Worm (Caenorhabditis elegans): ENCODE measurements around the gene F13B12.3.

The F13B12.3 gene

ce11 chrIV:10420440-10420839, 18.5 kb upstream of the F13B12.3 start:
- TF ChIP-seq ztf-23 (GFP tag; IDR thresholded peaks at IDR 0.05) (no peak), tab-1 (GFP tag; IDR thresholded peaks at IDR 0.05) (no peak), cog-1 (tag; optimal IDR thresholded peaks at IDR 0.05) (no peak), ztf-29 (GFP tag; IDR thresholded peaks at IDR 0.05) (no peak), ref-1 (GFP tag; conservative IDR thresholded peaks at IDR 0.05) (no peak), T22C8.4 (GFP tag; IDR thresholded peaks at IDR 0.05) (no peak)

DNA sequence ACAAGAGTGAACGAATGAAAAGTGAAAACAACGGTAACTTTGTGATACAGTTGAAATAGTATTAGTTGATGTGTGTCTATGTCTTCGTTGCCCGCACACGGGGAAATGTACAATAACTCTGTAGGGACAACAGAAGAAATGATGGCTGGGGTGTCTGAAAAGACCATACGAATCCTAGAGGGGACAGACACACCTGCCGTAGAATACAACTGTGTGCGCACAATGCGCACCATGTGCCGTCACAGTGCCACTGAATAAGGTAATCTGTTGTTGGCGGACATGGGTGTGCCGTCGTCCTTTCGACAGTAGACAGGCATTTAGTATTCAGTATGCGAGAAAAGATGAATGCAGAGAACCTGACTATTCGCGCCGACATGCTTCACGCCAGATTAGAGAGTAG, 17.7 kb upstream of the F13B12.3 start:
- TF ChIP-seq cog-1 (tag; optimal IDR thresholded peaks at IDR 0.05) (no peak), klf-2 (GFP tag; conservative IDR thresholded peaks at IDR 0.05) (no peak), flt-1 (GFP tag; IDR thresholded peaks at IDR 0.05) (no peak)

DNA sequence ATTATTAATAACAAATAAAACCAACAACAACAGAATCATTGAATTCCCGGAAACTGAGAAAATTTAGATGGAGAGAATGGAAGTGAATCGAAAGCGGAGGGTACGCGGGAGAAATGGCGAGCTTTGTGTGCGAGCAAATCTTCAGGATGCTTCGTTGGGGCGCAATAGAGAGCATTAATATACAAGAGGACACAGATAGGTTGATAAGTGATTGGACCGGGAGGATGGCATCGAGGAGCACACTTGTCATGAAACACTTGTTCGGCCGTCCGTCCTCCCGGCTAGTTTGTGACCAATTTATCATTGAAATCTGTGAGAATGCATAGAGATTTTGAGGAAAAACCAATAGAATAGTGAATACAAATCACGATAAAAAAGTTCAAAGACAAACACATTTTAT, 16.7 kb upstream of the F13B12.3 start:
- no peak for TF ChIP-seq tab-1 (GFP tag; IDR thresholded peaks at IDR 0.05)
- TF ChIP-seq cog-1 (tag; optimal IDR thresholded peaks at IDR 0.05), result no peak
- no peak for TF ChIP-seq T22C8.4 (GFP tag; IDR thresholded peaks at IDR 0.05)
- TF ChIP-seq ref-1 (GFP tag; conservative IDR thresholded peaks at IDR 0.05), result no peak
- TF ChIP-seq klf-2 (GFP tag; conservative IDR thresholded peaks at IDR 0.05), result no peak
- no peak for TF ChIP-seq med-1 (GFP tag; optimal IDR thresholded peaks at IDR 0.05; ENCODE audit: insufficient read depth)
- TF ChIP-seq ztf-23 (GFP tag; IDR thresholded peaks at IDR 0.05), result no peak
- no peak for TF ChIP-seq flt-1 (GFP tag; IDR thresholded peaks at IDR 0.05)
- no peak for TF ChIP-seq ztf-29 (GFP tag; IDR thresholded peaks at IDR 0.05)

DNA sequence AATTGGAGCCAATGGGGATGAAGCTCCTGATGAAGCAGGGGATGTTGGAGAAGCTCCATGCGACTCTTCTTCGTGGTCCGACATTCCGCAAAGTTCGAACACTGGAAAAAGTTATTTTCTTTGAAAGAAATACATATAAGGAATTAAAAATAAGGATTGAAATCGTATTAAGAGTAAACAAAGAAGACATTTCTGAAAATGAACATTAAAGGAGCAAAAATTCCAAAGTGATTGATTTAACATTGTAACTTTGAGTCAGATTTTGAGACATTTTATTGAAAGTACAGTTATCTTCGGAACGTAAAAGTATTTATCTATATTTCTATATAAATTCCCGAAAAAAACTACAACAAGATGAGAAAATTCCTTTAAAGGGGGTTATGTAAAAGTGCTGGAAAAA, 14.4 kb upstream of the F13B12.3 start, which contains the start of gene F13B12.1:
TSS of gene F13B12.1 (minus strand) at position 101 of the 400 bp plus-strand sequence.
- TF ChIP-seq ztf-29 (GFP tag; IDR thresholded peaks at IDR 0.05), result no peak
- TF ChIP-seq ref-1 (GFP tag; conservative IDR thresholded peaks at IDR 0.05), result no peak

DNA sequence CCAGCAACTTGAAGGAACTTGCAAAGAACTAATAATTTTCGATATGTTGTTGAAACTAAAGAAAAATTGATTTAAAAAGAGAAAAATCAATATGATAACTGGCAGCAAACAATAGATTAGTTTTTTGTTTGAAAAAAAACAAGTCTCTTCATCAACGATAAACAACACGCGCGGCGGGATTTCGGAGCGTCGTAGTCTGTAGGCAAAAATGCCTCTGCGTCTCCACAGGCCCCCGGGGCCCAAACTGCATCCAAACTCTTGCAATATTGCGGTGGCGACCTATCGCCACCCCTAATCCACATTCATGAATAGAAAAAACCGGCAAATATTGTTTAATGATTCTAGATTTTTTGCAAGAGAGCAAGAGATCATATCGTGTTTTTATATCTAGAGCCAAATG, 13.8 kb upstream of the F13B12.3 start:
- TF ChIP-seq tab-1 (GFP tag; IDR thresholded peaks at IDR 0.05) (no peak), T22C8.4 (GFP tag; IDR thresholded peaks at IDR 0.05) (no peak), flt-1 (GFP tag; IDR thresholded peaks at IDR 0.05) (no peak), klf-2 (GFP tag; conservative IDR thresholded peaks at IDR 0.05) (no peak), ref-1 (GFP tag; conservative IDR thresholded peaks at IDR 0.05) (no peak), cog-1 (tag; optimal IDR thresholded peaks at IDR 0.05) (no peak), ztf-23 (GFP tag; IDR thresholded peaks at IDR 0.05) (no peak), ztf-29 (GFP tag; IDR thresholded peaks at IDR 0.05) (no peak), med-1 (GFP tag; optimal IDR thresholded peaks at IDR 0.05; ENCODE audit: insufficient read depth) (no peak)

DNA sequence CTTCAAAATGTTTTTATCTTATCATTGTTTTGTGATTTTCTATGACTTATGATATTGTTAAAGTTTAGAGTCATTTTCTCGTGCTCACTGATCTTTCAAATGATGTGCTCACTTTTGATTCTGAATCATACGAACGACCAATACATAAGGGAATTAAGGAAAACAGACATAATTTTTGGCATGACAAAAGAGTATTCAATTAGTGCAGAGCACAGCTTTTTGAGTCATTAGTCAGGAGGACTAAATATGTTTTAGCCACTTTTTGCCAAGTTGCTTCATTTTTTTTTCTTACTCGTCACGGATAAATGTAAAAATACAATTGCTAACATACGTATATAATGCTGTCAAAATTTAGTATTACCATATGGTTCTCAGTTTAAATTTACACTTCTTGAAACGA, 9.8 kb upstream of the F13B12.3 start, which contains the start of gene F13B12.2:
TSS of gene F13B12.2 (minus strand) at position 2 of the 400 bp plus-strand sequence.
- no peak for TF ChIP-seq ztf-23 (GFP tag; IDR thresholded peaks at IDR 0.05)
- TF ChIP-seq T22C8.4 (GFP tag; IDR thresholded peaks at IDR 0.05), result no peak
- TF ChIP-seq ref-1 (GFP tag; conservative IDR thresholded peaks at IDR 0.05), result no peak
- TF ChIP-seq ztf-29 (GFP tag; IDR thresholded peaks at IDR 0.05), result no peak
- TF ChIP-seq tab-1 (GFP tag; IDR thresholded peaks at IDR 0.05), result no peak
- TF ChIP-seq med-1 (GFP tag; optimal IDR thresholded peaks at IDR 0.05; ENCODE audit: insufficient read depth), result no peak
- no peak for TF ChIP-seq cog-1 (tag; optimal IDR thresholded peaks at IDR 0.05)
- TF ChIP-seq flt-1 (GFP tag; IDR thresholded peaks at IDR 0.05), result no peak
- TF ChIP-seq klf-2 (GFP tag; conservative IDR thresholded peaks at IDR 0.05), result no peak

- TF ChIP-seq cog-1 (tag; optimal IDR thresholded peaks at IDR 0.05) (no peak), T22C8.4 (GFP tag; IDR thresholded peaks at IDR 0.05) (no peak)
These were observed 8.4 kb upstream of the F13B12.3 start for ce11 chrIV:10430507-10430906.

DNA sequence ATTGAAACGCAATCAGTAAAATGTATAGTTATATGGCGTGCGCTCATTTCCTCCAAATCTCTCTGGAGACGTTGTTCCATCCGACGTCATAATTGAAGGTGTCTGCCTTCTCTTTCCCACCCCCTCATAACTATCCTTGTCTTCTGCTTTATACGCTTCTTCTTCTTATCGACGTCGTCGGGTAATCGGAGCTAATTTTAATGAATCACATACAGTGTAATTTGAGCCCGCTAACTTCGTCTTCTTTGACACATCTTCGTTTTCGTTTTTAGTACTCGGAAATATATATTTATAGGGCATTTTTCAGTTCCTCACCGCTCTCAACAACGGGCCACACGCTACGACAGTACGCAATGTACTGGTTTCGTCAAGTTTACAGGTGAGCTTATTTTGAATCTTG, 2.5 kb upstream of the F13B12.3 start, which contains the start of gene ins-1:
TSS of gene ins-1 (plus strand) at position 301 of the 400 bp plus-strand sequence.
- TF ChIP-seq klf-2 (GFP tag; conservative IDR thresholded peaks at IDR 0.05), result no peak
- TF ChIP-seq ref-1 (GFP tag; conservative IDR thresholded peaks at IDR 0.05), result no peak
- TF ChIP-seq ztf-23 (GFP tag; IDR thresholded peaks at IDR 0.05), result no peak
- TF ChIP-seq tab-1 (GFP tag; IDR thresholded peaks at IDR 0.05), result no peak
- no peak for TF ChIP-seq flt-1 (GFP tag; IDR thresholded peaks at IDR 0.05)
- TF ChIP-seq med-1 (GFP tag; optimal IDR thresholded peaks at IDR 0.05; ENCODE audit: insufficient read depth), result no peak
- no peak for TF ChIP-seq ztf-29 (GFP tag; IDR thresholded peaks at IDR 0.05)
- no peak for TF ChIP-seq cog-1 (tag; optimal IDR thresholded peaks at IDR 0.05)
- no peak for TF ChIP-seq T22C8.4 (GFP tag; IDR thresholded peaks at IDR 0.05)

- TF ChIP-seq med-1 (GFP tag; optimal IDR thresholded peaks at IDR 0.05; ENCODE audit: insufficient read depth), result no peak
- no peak for TF ChIP-seq klf-2 (GFP tag; conservative IDR thresholded peaks at IDR 0.05)
- no peak for TF ChIP-seq ztf-23 (GFP tag; IDR thresholded peaks at IDR 0.05)
- TF ChIP-seq ref-1 (GFP tag; conservative IDR thresholded peaks at IDR 0.05), result no peak
These were observed 1.8 kb upstream of the F13B12.3 start for ce11 chrIV:10437114-10437513.

DNA sequence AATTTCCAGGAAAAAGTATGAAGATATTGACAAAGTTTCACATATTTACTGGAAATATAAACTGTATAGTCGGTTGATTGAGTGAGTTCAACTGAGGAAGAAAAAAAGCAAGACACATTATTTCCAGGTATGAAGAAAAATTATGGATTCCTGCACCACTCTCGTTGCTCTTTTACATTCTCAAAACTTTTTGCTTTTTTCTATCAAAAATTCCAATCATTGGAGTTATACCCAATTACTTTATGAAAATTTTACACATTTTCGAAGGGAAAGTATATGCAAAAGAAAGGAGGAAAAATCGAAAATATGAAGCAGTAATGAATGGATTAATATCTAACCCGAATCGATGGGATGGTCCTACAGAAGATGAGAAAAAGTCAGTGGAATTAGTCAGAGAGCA, 4.0 kb downstream of the F13B12.3 start:
- TF ChIP-seq ref-1 (GFP tag; conservative IDR thresholded peaks at IDR 0.05) (no peak), med-1 (GFP tag; optimal IDR thresholded peaks at IDR 0.05; ENCODE audit: insufficient read depth) (no peak), cog-1 (tag; optimal IDR thresholded peaks at IDR 0.05) (no peak), ztf-29 (GFP tag; IDR thresholded peaks at IDR 0.05) (no peak), ztf-23 (GFP tag; IDR thresholded peaks at IDR 0.05) (no peak), klf-2 (GFP tag; conservative IDR thresholded peaks at IDR 0.05) (no peak), flt-1 (GFP tag; IDR thresholded peaks at IDR 0.05) (no peak), T22C8.4 (GFP tag; IDR thresholded peaks at IDR 0.05) (no peak), tab-1 (GFP tag; IDR thresholded peaks at IDR 0.05) (no peak)

ce11 chrIV:10443510-10443909, 4.6 kb downstream of the F13B12.3 start, which contains the start of gene F13B12.7:
Gene F13B12.7, plus strand, starts transcription at chrIV:10443810.
- TF ChIP-seq ztf-23 (GFP tag; IDR thresholded peaks at IDR 0.05) (no peak), med-1 (GFP tag; optimal IDR thresholded peaks at IDR 0.05; ENCODE audit: insufficient read depth) (no peak), tab-1 (GFP tag; IDR thresholded peaks at IDR 0.05) (no peak), T22C8.4 (GFP tag; IDR thresholded peaks at IDR 0.05) (no peak), ref-1 (GFP tag; conservative IDR thresholded peaks at IDR 0.05) (no peak), flt-1 (GFP tag; IDR thresholded peaks at IDR 0.05) (no peak), cog-1 (tag; optimal IDR thresholded peaks at IDR 0.05) (no peak), klf-2 (GFP tag; conservative IDR thresholded peaks at IDR 0.05) (no peak), ztf-29 (GFP tag; IDR thresholded peaks at IDR 0.05) (no peak)
